Fruit fly (Drosophila melanogaster) whole organism, embryonic: ENCODE measurements around the gene CG32436.
A peak's percentile ranks its signal among the peaks of the same experiment; 100 is the strongest.

Source experiments
- CG11456 ChIP-seq: fragments of 200-800 bp; sonication (Bioruptor generic); IDR thresholded peaks from 3 replicates; pipeline ENCODE4 v1.3.6; 2022; ENCODE audit warnings: missing biosample characterization, missing genetic modification characterization
- CG12104 ChIP-seq: fragments of 200-800 bp; sonication (Bioruptor generic); optimal IDR thresholded peaks from 3 replicates; lab custom pipeline; 2016; ENCODE audit warnings: missing biosample characterization, missing genetic modification characterization
- CG13894 ChIP-seq: fragments of 200-800 bp; sonication (Bioruptor generic); optimal IDR thresholded peaks from 3 replicates; lab custom pipeline; 2018; ENCODE audit warnings: missing biosample characterization, mild to moderate bottlenecking, missing genetic modification characterization, moderate library complexity
- CG15269 ChIP-seq: fragments of 200-800 bp; sonication (Bioruptor generic); optimal IDR thresholded peaks from 2 replicates; lab custom pipeline; 2018; ENCODE audit warnings: missing biosample characterization, mild to moderate bottlenecking, missing genetic modification characterization, moderate library complexity
- CG15514 ChIP-seq: fragments of 200-800 bp; sonication (Bioruptor generic); optimal IDR thresholded peaks from 3 replicates; lab custom pipeline; 2017; ENCODE audit warnings: missing biosample characterization, missing genetic modification characterization, mild to moderate bottlenecking, moderate library complexity, missing genetic modification reagents
- CG17568 ChIP-seq: fragments of 200-800 bp; sonication (Bioruptor generic); optimal IDR thresholded peaks from 2 replicates; lab custom pipeline; 2018; ENCODE audit warnings: missing biosample characterization, mild to moderate bottlenecking, missing genetic modification characterization, moderate library complexity
- CG1832 ChIP-seq: fragments of 200-800 bp; sonication (Bioruptor generic); optimal IDR thresholded peaks from 2 replicates; lab custom pipeline; 2017; ENCODE audit warnings: missing biosample characterization, mild to moderate bottlenecking, missing genetic modification characterization, inconsistent platforms
- CG18599 ChIP-seq: fragments of 200-800 bp; sonication (Bioruptor generic); optimal IDR thresholded peaks from 3 replicates; lab custom pipeline; 2017; ENCODE audit warnings: missing biosample characterization, missing genetic modification characterization, mild to moderate bottlenecking, moderate library complexity, missing genetic modification reagents
- CG2678 ChIP-seq: fragments of 200-800 bp; sonication (Bioruptor generic); optimal IDR thresholded peaks from 3 replicates; lab custom pipeline; 2019; ENCODE audit warnings: missing biosample characterization, mild to moderate bottlenecking, missing genetic modification characterization, moderate library complexity
- CG30403 ChIP-seq: fragments of 200-800 bp; sonication (Bioruptor generic); optimal IDR thresholded peaks from 3 replicates; lab custom pipeline; 2016; ENCODE audit warnings: missing biosample characterization, missing genetic modification characterization
- CG6854 ChIP-seq: fragments of 200-800 bp; sonication (Bioruptor generic); optimal IDR thresholded peaks from 3 replicates; lab custom pipeline; 2017; ENCODE audit warnings: missing biosample characterization, mild to moderate bottlenecking, missing genetic modification characterization
- CG7357 ChIP-seq: fragments of 200-800 bp; sonication (Bioruptor generic); IDR thresholded peaks from 3 replicates; pipeline ENCODE4 v1.3.6; 2022; ENCODE audit warnings: missing biosample characterization, missing genetic modification characterization
- CG7556 ChIP-seq: fragments of 200-800 bp; sonication (Bioruptor generic); optimal IDR thresholded peaks from 2 replicates; lab custom pipeline; 2017; ENCODE audit warnings: missing biosample characterization, mild to moderate bottlenecking, missing genetic modification characterization
- CG8924 ChIP-seq: fragments of 200-800 bp; optimal IDR thresholded peaks from 3 replicates; lab custom pipeline; 2019; ENCODE audit warnings: missing biosample characterization, mild to moderate bottlenecking, missing genetic modification characterization, moderate library complexity
- CoRest ChIP-seq: fragments of 200-800 bp; sonication (Bioruptor generic); optimal IDR thresholded peaks from 3 replicates; lab custom pipeline; 2018; ENCODE audit warnings: missing biosample characterization, mild to moderate bottlenecking, missing genetic modification characterization, moderate library complexity
- Deaf1 ChIP-seq: fragments of 200-800 bp; optimal IDR thresholded peaks from 3 replicates; lab custom pipeline; 2019; ENCODE audit warnings: missing biosample characterization, mild to moderate bottlenecking, missing genetic modification characterization, moderate library complexity
- Dek ChIP-seq: fragments of 200-800 bp; sonication (Bioruptor generic); optimal IDR thresholded peaks from 3 replicates; lab custom pipeline; 2019; ENCODE audit warnings: missing biosample characterization, mild to moderate bottlenecking, missing genetic modification characterization, moderate library complexity
- Dref ChIP-seq: fragments of 200-800 bp; sonication (Bioruptor generic); IDR thresholded peaks from 2 replicates; pipeline ENCODE4 v1.3.6; 2022; ENCODE audit warnings: missing biosample characterization, missing genetic modification characterization
- Ets65A ChIP-seq: fragments of 200-800 bp; sonication (Bioruptor generic); peaks from one replicate; lab custom pipeline; 2016; ENCODE audit warnings: missing biosample characterization, missing genetic modification characterization
- HHEX ChIP-seq: fragments of 200-800 bp; sonication (Bioruptor generic); optimal IDR thresholded peaks from 3 replicates; lab custom pipeline; 2017; ENCODE audit warnings: missing biosample characterization, mild to moderate bottlenecking, missing genetic modification characterization, missing genetic modification reagents
- Hand ChIP-seq: fragments of 200-800 bp; sonication (Bioruptor generic); optimal IDR thresholded peaks from 2 replicates; lab custom pipeline; 2017; ENCODE audit warnings: mild to moderate bottlenecking, missing biosample characterization, missing genetic modification reagents, missing genetic modification characterization
- Hmr ChIP-seq: fragments of 200-800 bp; sonication (Bioruptor generic); optimal IDR thresholded peaks from 3 replicates; lab custom pipeline; 2017; ENCODE audit warnings: mild to moderate bottlenecking, missing biosample characterization, missing genetic modification reagents, missing genetic modification characterization
- Meics ChIP-seq: fragments of 200-800 bp; sonication (Bioruptor generic); optimal IDR thresholded peaks from 2 replicates; lab custom pipeline; 2017; ENCODE audit warnings: missing biosample characterization, mild to moderate bottlenecking, missing genetic modification characterization
- Neu2 ChIP-seq: fragments of 200-800 bp; sonication (Bioruptor generic); optimal IDR thresholded peaks from 3 replicates; lab custom pipeline; 2016; ENCODE audit warnings: missing biosample characterization, missing genetic modification characterization, borderline replicate concordance
- Oli ChIP-seq: fragments of 200-800 bp; sonication (Bioruptor generic); optimal IDR thresholded peaks from 2 replicates; lab custom pipeline; 2018; ENCODE audit warnings: missing biosample characterization, mild to moderate bottlenecking, missing genetic modification characterization, moderate library complexity
- PHDP ChIP-seq: fragments of 200-800 bp; sonication (Bioruptor generic); optimal IDR thresholded peaks from 3 replicates; lab custom pipeline; 2018; ENCODE audit warnings: missing biosample characterization, mild to moderate bottlenecking, missing genetic modification characterization, moderate library complexity
- amos ChIP-seq: fragments of 200-800 bp; sonication (Bioruptor generic); IDR thresholded peaks from 2 replicates; pipeline ENCODE4 v1.3.6; 2022; ENCODE audit warnings: missing biosample characterization, missing genetic modification characterization; ENCODE audit not compliant: partially characterized antibody
- ara ChIP-seq: fragments of 200-800 bp; sonication (Bioruptor generic); IDR thresholded peaks from 2 replicates; pipeline ENCODE4 v1.3.6; 2022; ENCODE audit warnings: missing biosample characterization, missing genetic modification characterization
- caup ChIP-seq: fragments of 200-800 bp; sonication (Bioruptor generic); optimal IDR thresholded peaks from 3 replicates; lab custom pipeline; 2017; ENCODE audit warnings: missing biosample characterization, mild to moderate bottlenecking, missing genetic modification characterization, moderate library complexity; ENCODE audit not compliant: severe bottlenecking
- cg ChIP-seq: fragments of 200-800 bp; sonication (Bioruptor generic); optimal IDR thresholded peaks from 3 replicates; lab custom pipeline; 2019; ENCODE audit warnings: missing biosample characterization, mild to moderate bottlenecking, missing genetic modification characterization, moderate library complexity
- dmrt99B ChIP-seq: fragments of 200-800 bp; sonication (Bioruptor generic); optimal IDR thresholded peaks from 2 replicates; lab custom pipeline; 2018; ENCODE audit warnings: missing biosample characterization, mild to moderate bottlenecking, missing genetic modification characterization, moderate library complexity
- fu2 ChIP-seq: fragments of 200-800 bp; sonication (Bioruptor generic); optimal IDR thresholded peaks from 2 replicates; lab custom pipeline; 2016; ENCODE audit warnings: missing biosample characterization, missing genetic modification characterization
- gfzf ChIP-seq: fragments of 200-800 bp; sonication (Bioruptor generic); optimal IDR thresholded peaks from 2 replicates; lab custom pipeline; 2016; ENCODE audit warnings: missing biosample characterization, mild to moderate bottlenecking, missing genetic modification characterization, moderate library complexity
- ken ChIP-seq: fragments of 200-800 bp; sonication (Bioruptor generic); IDR thresholded peaks from 3 replicates; pipeline ENCODE4 v1.3.6; 2022; ENCODE audit warnings: missing biosample characterization, missing genetic modification characterization
- knrl ChIP-seq: fragments of 200-800 bp; sonication (Bioruptor generic); IDR thresholded peaks from 3 replicates; pipeline ENCODE4 v1.3.6; 2022; ENCODE audit warnings: missing biosample characterization, missing genetic modification characterization; ENCODE audit not compliant: partially characterized antibody
- nerfin-2 ChIP-seq: fragments of 200-800 bp; sonication (Bioruptor generic); IDR thresholded peaks from 2 replicates; pipeline ENCODE4 v1.3.6; 2022; ENCODE audit warnings: missing biosample characterization, missing genetic modification characterization; ENCODE audit not compliant: partially characterized antibody
- pum ChIP-seq: fragments of 200-800 bp; sonication (Bioruptor generic); optimal IDR thresholded peaks from 2 replicates; lab custom pipeline; 2016; ENCODE audit warnings: missing biosample characterization, missing genetic modification characterization
- run ChIP-seq: fragments of 200-800 bp; sonication (Bioruptor generic); optimal IDR thresholded peaks from 3 replicates; lab custom pipeline; 2018; ENCODE audit warnings: missing biosample characterization, mild to moderate bottlenecking, missing genetic modification characterization
- seq ChIP-seq: fragments of 200-800 bp; sonication (Bioruptor generic); IDR thresholded peaks from 2 replicates; pipeline ENCODE4 v1.3.6; 2022; ENCODE audit warnings: missing biosample characterization, missing genetic modification characterization
- sug ChIP-seq: fragments of 200-800 bp; optimal IDR thresholded peaks from 2 replicates; lab custom pipeline; 2019; ENCODE audit warnings: missing biosample characterization, mild to moderate bottlenecking, missing genetic modification characterization, moderate library complexity
- tap ChIP-seq: fragments of 200-800 bp; optimal IDR thresholded peaks from 3 replicates; lab custom pipeline; 2019; ENCODE audit warnings: missing biosample characterization, mild to moderate bottlenecking, missing genetic modification characterization, moderate library complexity
- unc-4 ChIP-seq: fragments of 200-800 bp; sonication (Bioruptor generic); IDR thresholded peaks from 2 replicates; pipeline ENCODE4 v1.3.6; 2022; ENCODE audit warnings: missing biosample characterization, missing genetic modification characterization; ENCODE audit not compliant: partially characterized antibody
- unpg ChIP-seq: fragments of 200-800 bp; sonication (Bioruptor generic); optimal IDR thresholded peaks from 3 replicates; lab custom pipeline; 2018; ENCODE audit warnings: missing biosample characterization, mild to moderate bottlenecking, missing genetic modification characterization, moderate library complexity
- zen2 ChIP-seq: fragments of 200-800 bp; sonication (Bioruptor generic); IDR thresholded peaks from 3 replicates; pipeline ENCODE4 v1.3.6; 2022; ENCODE audit warnings: missing biosample characterization, missing genetic modification characterization; ENCODE audit not compliant: partially characterized antibody

The CG32436 gene

dm6 chr3L:21321807-21322503, 21.9 kb upstream of the CG32436 start (continued):
- TF ChIP-seq Deaf1 (tag; lab: Kevin White, UChicago) (peak; percentile 95), CG15514 (peak; percentile 49), CG2678 (peak; percentile 79), Dek (tag; lab: Kevin White, UChicago) (peak; percentile 44), PHDP (tag; lab: Kevin White, UChicago) (no peak), sug (tag; lab: Kevin White, UChicago) (peak; percentile 41), Oli (tag; lab: Kevin White, UChicago) (peak; percentile 37), Neu2 (GFP tag; lab: Kevin White, UChicago) (no peak), CG18599 (peak; percentile 82), Hand (peak; percentile 78), Hmr (GFP tag; lab: Kevin White, UChicago) (peak; percentile 79), unc-4 (GFP tag; lab: Robert Waterston, UW) (0 out of 2 replicates have a peak, but pooled peaks have one; percentile 13), tap (tag; lab: Kevin White, UChicago) (peak; percentile 0), CG17568 (GFP tag; lab: Kevin White, UChicago) (peak; percentile 46), Ets65A (peak; percentile 14), fu2 (GFP tag; lab: Kevin White, UChicago) (peak; percentile 14), dmrt99B (tag; lab: Kevin White, UChicago) (peak; percentile 56), HHEX (GFP tag; lab: Kevin White, UChicago) (peak; percentile 36), Meics (GFP tag; lab: Kevin White, UChicago) (peak; percentile 69), CG15269 (tag; lab: Kevin White, UChicago) (peak; percentile 51), seq (0 out of 2 replicates have a peak, but pooled peaks have one; percentile 11), CG8924 (tag; lab: Kevin White, UChicago) (peak; percentile 19), CG13894 (peak; percentile 59), CoRest (tag; lab: Kevin White, UChicago) (peak; percentile 18), CG7556 (GFP tag; lab: Kevin White, UChicago) (peak; percentile 73), run (tag; lab: Kevin White, UChicago) (no peak), CG30403 (GFP tag; lab: Kevin White, UChicago) (peak; percentile 10), caup (GFP tag; lab: Kevin White, UChicago) (peak; percentile 52)
- TF ChIP-seq, all 482 proteins: peak for 70

dm6 chr3L:21324724-21325123, 19.1 kb upstream of the CG32436 start:
- TF ChIP-seq Ets65A (peak; percentile 50), ken (GFP tag; lab: Robert Waterston, UW) (0 out of 3 replicates have a peak, but pooled peaks have one; percentile 6), CG11456 (0 out of 3 replicates have a peak, but pooled peaks have one; percentile 54), Dref (GFP tag; lab: Robert Waterston, UW) (0 out of 2 replicates have a peak, but pooled peaks have one; percentile 2), ara (GFP tag; lab: Robert Waterston, UW) (no peak)
- TF ChIP-seq, all 482 proteins: peak for 4

dm6 chr3L:21334999-21335631, 8.7 kb upstream of the CG32436 start, which contains the start of gene Tsr1:
Tsr1 (plus strand) TSS chr3L:21335215.
- TF ChIP-seq CG1832 (GFP tag; lab: Kevin White, UChicago) (no peak), cg (no peak), nerfin-2 (GFP tag; lab: Robert Waterston, UW) (peak; percentile 83), pum (GFP tag; lab: Kevin White, UChicago) (no peak), unpg (GFP tag; lab: Kevin White, UChicago) (no peak), CG7357 (GFP tag; lab: Robert Waterston, UW) (no peak), Dek (tag; lab: Kevin White, UChicago) (no peak), gfzf (peak; percentile 19), knrl (peak; percentile 76; the same call in 2 of the 3 replicates), CG12104 (GFP tag; lab: Kevin White, UChicago) (no peak), zen2 (GFP tag; lab: Robert Waterston, UW) (peak; percentile 94), amos (GFP tag; lab: Robert Waterston, UW) (peak; percentile 93), CG6854 (GFP tag; lab: Kevin White, UChicago) (no peak)
